Worm (Caenorhabditis elegans) whole organism, L4/young adult: ENCODE results near the gene ttr-34.

Experiments used
- W03F9.2 ChIP-seq: fragments of 150-350 bp; optimal IDR thresholded peaks from 2 replicates; lab custom pipeline; 2014; ENCODE audit warnings: missing biosample characterization, missing genetic modification characterization
- him-1 ChIP-seq: sonication (generic microtip); optimal IDR thresholded peaks from 2 replicates; lab custom pipeline; 2016; ENCODE audit warnings: missing genotype, missing genetic modification reagents, missing genetic modification characterization, missing compliant biosample characterization

- TF ChIP-seq him-1 (tag; lab: Kevin White, UChicago) (no peak), W03F9.2 (tag; lab: Kevin White, UChicago) (no peak)
These were observed 7.5 kb downstream of the ttr-34 start for ce11 chrX:13147105-13147504.
